Fruit fly (Drosophila melanogaster): Measurements from ENCODE around the gene Ype.
A peak's percentile ranks its signal among the peaks of the same experiment; 100 is the strongest.

- TF ChIP-seq Blimp-1 (GFP tag; optimal IDR thresholded peaks at IDR 0.05) (peak; percentile 65), eg (GFP tag; IDR thresholded peaks at IDR 0.05) (peak; percentile 88), CG11902 (GFP tag; optimal IDR thresholded peaks at IDR 0.05) (peak; percentile 72), CG3919 (GFP tag; optimal IDR thresholded peaks at IDR 0.05) (peak; percentile 90), CG32006 (GFP tag; optimal IDR thresholded peaks at IDR 0.05) (peak; percentile 89), CG16779 (tag; optimal IDR thresholded peaks at IDR 0.05) (peak; percentile 55), CG3032 (tag; optimal IDR thresholded peaks at IDR 0.05) (peak; percentile 82), CG8319 (GFP tag; optimal IDR thresholded peaks at IDR 0.05) (peak; percentile 81), OdsH (GFP tag; optimal IDR thresholded peaks at IDR 0.05) (peak; percentile 88), acj6 (GFP tag; optimal IDR thresholded peaks at IDR 0.05) (peak; percentile 70), CG4318 (GFP tag; optimal IDR thresholded peaks at IDR 0.05) (peak; percentile 63)
Observed at dm6 chrX:13373239-13374153, 13.7 kb downstream of the Ype start.
